Worm (Caenorhabditis elegans) whole organism, early embryonic: ENCODE results near the gene ZK563.2.
A peak's percentile ranks its signal among the peaks of the same experiment; 100 is the strongest.

ENCODE experiments used
- B0310.2 ChIP-seq: sonication (generic microtip); optimal IDR thresholded peaks from 2 replicates; lab custom pipeline; 2016; ENCODE audit warnings: mild to moderate bottlenecking, missing genetic modification characterization, missing compliant biosample characterization
- F13C5.2 ChIP-seq: sonication (generic microtip); optimal IDR thresholded peaks from 2 replicates; lab custom pipeline; 2017; ENCODE audit warnings: mild to moderate bottlenecking, missing genetic modification characterization, inconsistent platforms, missing compliant biosample characterization
- aly-1 ChIP-seq: sonication (generic microtip); optimal IDR thresholded peaks from 2 replicates; lab custom pipeline; 2016; ENCODE audit warnings: missing genetic modification characterization, missing compliant biosample characterization
- ama-1 ChIP-seq: fragments of 150-350 bp; optimal IDR thresholded peaks from 2 replicates; lab custom pipeline; 2014
- ceh-13 ChIP-seq: fragments of 200-800 bp; sonication (Bioruptor generic); optimal IDR thresholded peaks from 2 replicates; lab custom pipeline; 2018; ENCODE audit warnings: mild to moderate bottlenecking, missing genetic modification characterization, missing compliant biosample characterization
- ceh-36 ChIP-seq: sonication (generic microtip); optimal IDR thresholded peaks from 2 replicates; lab custom pipeline; 2016; ENCODE audit warnings: missing genetic modification characterization, inconsistent platforms, missing compliant biosample characterization
- ets-7 ChIP-seq: sonication (generic microtip); optimal IDR thresholded peaks from 2 replicates; lab custom pipeline; 2016; ENCODE audit warnings: missing genotype, missing genetic modification characterization, missing compliant biosample characterization
- flt-1 ChIP-seq: fragments of 200-800 bp; sonication (Bioruptor generic); IDR thresholded peaks from 2 replicates; pipeline ENCODE4 v1.3.6; 2022; ENCODE audit warnings: missing genetic modification characterization, missing compliant biosample characterization
- hmbx-1 ChIP-seq: sonication (generic microtip); optimal IDR thresholded peaks from 2 replicates; lab custom pipeline; 2016; ENCODE audit warnings: mild to moderate bottlenecking, missing genetic modification characterization, missing compliant biosample characterization
- hmg-4 ChIP-seq: fragments of 200-800 bp; sonication (Bioruptor generic); optimal IDR thresholded peaks from 2 replicates; lab custom pipeline; 2018; ENCODE audit warnings: mild to moderate bottlenecking, missing genetic modification characterization, missing compliant biosample characterization
- hnd-1 ChIP-seq: sonication (generic microtip); optimal IDR thresholded peaks from 2 replicates; lab custom pipeline; 2016; ENCODE audit warnings: missing genetic modification characterization, missing compliant biosample characterization
- pes-1 ChIP-seq: fragments of 200-800 bp; sonication (Bioruptor generic); IDR thresholded peaks from 2 replicates; pipeline ENCODE4 v1.3.6; 2022; ENCODE audit warnings: missing genetic modification reagents, missing genetic modification characterization, missing compliant biosample characterization
- scrt-1 ChIP-seq: fragments of 200-800 bp; sonication (Bioruptor generic); IDR thresholded peaks from 2 replicates; pipeline ENCODE4 v1.3.6; 2022; ENCODE audit warnings: missing genetic modification characterization, missing compliant biosample characterization
- sea-1 ChIP-seq: fragments of 200-800 bp; sonication (Bioruptor generic); conservative IDR thresholded peaks from 2 replicates; pipeline ENCODE4 v1.3.6; 2022; ENCODE audit warnings: missing genetic modification characterization, missing compliant biosample characterization
- tbx-11 ChIP-seq: fragments of 200-800 bp; sonication (Bioruptor generic); IDR thresholded peaks from 2 replicates; pipeline ENCODE4 v1.3.6; 2022; ENCODE audit warnings: missing genetic modification characterization, missing compliant biosample characterization
- tbx-37 ChIP-seq: fragments of 200-800 bp; sonication (Bioruptor generic); conservative IDR thresholded peaks from 2 replicates; pipeline ENCODE4 v1.3.6; 2022; ENCODE audit warnings: missing genetic modification reagents, missing genetic modification characterization, missing compliant biosample characterization
- tra-4 ChIP-seq: sonication (generic microtip); optimal IDR thresholded peaks from 2 replicates; lab custom pipeline; 2017; ENCODE audit warnings: missing genetic modification characterization, missing compliant biosample characterization

The ZK563.2 gene

ce11 chrX:3351526-3351925 lies 17.2 kb upstream of the ZK563.2 start, which contains the start of gene ZK816.1:
TSS of gene ZK816.1 (plus strand) at chrX:3351712.
- no peak for TF ChIP-seq hmg-4 (GFP tag; lab: Kevin White, UChicago)
- no peak for TF ChIP-seq B0310.2 (tag; lab: Kevin White, UChicago)
- TF ChIP-seq hmbx-1 (tag; lab: Kevin White, UChicago), result no peak
- no peak for TF ChIP-seq ceh-13 (GFP tag; lab: Kevin White, UChicago)

- TF ChIP-seq ceh-13 (GFP tag; lab: Kevin White, UChicago) (no peak), ama-1 (lab: Kevin White, UChicago) (no peak), F13C5.2 (no peak), tra-4 (tag; lab: Kevin White, UChicago) (no peak), pes-1 (no peak), scrt-1 (GFP tag; lab: Robert Waterston, UW) (no peak), hnd-1 (tag; lab: Kevin White, UChicago) (no peak)
Measured at ce11 chrX:3362378-3362777, 6.4 kb upstream of the ZK563.2 start, which contains the start of gene dhs-26. TSS of gene dhs-26 (minus strand) at chrX:3362493.

ce11 chrX:3366782-3367181 lies 2.0 kb upstream of the ZK563.2 start:
- TF ChIP-seq tbx-11, result no peak
- TF ChIP-seq sea-1 (GFP tag; lab: Robert Waterston, UW), result no peak
- no peak for TF ChIP-seq tbx-37 (GFP tag; lab: Robert Waterston, UW)
- TF ChIP-seq aly-1, result no peak
- TF ChIP-seq hmbx-1 (tag; lab: Kevin White, UChicago), result no peak
- TF ChIP-seq tra-4 (tag; lab: Kevin White, UChicago), result no peak
- no peak for TF ChIP-seq hmg-4 (GFP tag; lab: Kevin White, UChicago)
- TF ChIP-seq B0310.2 (tag; lab: Kevin White, UChicago), result no peak
- TF ChIP-seq F13C5.2, result no peak
- no peak for TF ChIP-seq scrt-1 (GFP tag; lab: Robert Waterston, UW)
- TF ChIP-seq ceh-36 (tag; lab: Kevin White, UChicago), result no peak
- no peak for TF ChIP-seq hnd-1 (tag; lab: Kevin White, UChicago)

ce11 chrX:3369442-3369841 lies 683 bp downstream of the ZK563.2 start:
- TF ChIP-seq tbx-37 (GFP tag; lab: Robert Waterston, UW) (no peak), tra-4 (tag; lab: Kevin White, UChicago) (no peak), aly-1 (no peak), ceh-36 (tag; lab: Kevin White, UChicago) (no peak), ets-7 (tag; lab: Kevin White, UChicago) (no peak), hmg-4 (GFP tag; lab: Kevin White, UChicago) (no peak), F13C5.2 (no peak), B0310.2 (tag; lab: Kevin White, UChicago) (no peak), ama-1 (lab: Kevin White, UChicago) (no peak), hnd-1 (tag; lab: Kevin White, UChicago) (no peak), sea-1 (GFP tag; lab: Robert Waterston, UW) (no peak), scrt-1 (GFP tag; lab: Robert Waterston, UW) (no peak), flt-1 (no peak), ceh-13 (GFP tag; lab: Kevin White, UChicago) (no peak), tbx-11 (no peak), hmbx-1 (tag; lab: Kevin White, UChicago) (no peak), pes-1 (no peak)

ce11 chrX:3371264-3371663 lies 2.5 kb downstream of the ZK563.2 start:
- TF ChIP-seq ets-7 (tag; lab: Kevin White, UChicago) (peak; percentile 36), tra-4 (tag; lab: Kevin White, UChicago) (peak; percentile 71), tbx-11 (peak; percentile 84), ceh-36 (tag; lab: Kevin White, UChicago) (peak; percentile 77), sea-1 (GFP tag; lab: Robert Waterston, UW) (peak; percentile 92), B0310.2 (tag; lab: Kevin White, UChicago) (peak; percentile 81), hmbx-1 (tag; lab: Kevin White, UChicago) (peak; percentile 62), flt-1 (peak; percentile 94), hmg-4 (GFP tag; lab: Kevin White, UChicago) (peak; percentile 88), aly-1 (peak; percentile 88), scrt-1 (GFP tag; lab: Robert Waterston, UW) (peak; percentile 93), tbx-37 (GFP tag; lab: Robert Waterston, UW) (peak; percentile 90), ama-1 (lab: Kevin White, UChicago) (no peak), hnd-1 (tag; lab: Kevin White, UChicago) (peak; percentile 71), pes-1 (peak; percentile 95), F13C5.2 (peak; percentile 86), ceh-13 (GFP tag; lab: Kevin White, UChicago) (peak; percentile 81)

ce11 chrX:3374642-3375041 lies 5.9 kb downstream of the ZK563.2 start, which contains the start of gene clc-3:
TSS of gene clc-3 (minus strand) at chrX:3374742.
- TF ChIP-seq hmg-4 (GFP tag; lab: Kevin White, UChicago) (no peak), ets-7 (tag; lab: Kevin White, UChicago) (no peak), aly-1 (no peak), tbx-11 (no peak), tra-4 (tag; lab: Kevin White, UChicago) (no peak)

- TF ChIP-seq B0310.2 (tag; lab: Kevin White, UChicago) (no peak), hnd-1 (tag; lab: Kevin White, UChicago) (no peak), pes-1 (no peak), sea-1 (GFP tag; lab: Robert Waterston, UW) (no peak), tra-4 (tag; lab: Kevin White, UChicago) (no peak), ceh-36 (tag; lab: Kevin White, UChicago) (no peak), hmbx-1 (tag; lab: Kevin White, UChicago) (no peak), aly-1 (no peak), flt-1 (no peak), ets-7 (tag; lab: Kevin White, UChicago) (no peak), ama-1 (lab: Kevin White, UChicago) (no peak), F13C5.2 (no peak), tbx-11 (no peak), scrt-1 (GFP tag; lab: Robert Waterston, UW) (no peak), hmg-4 (GFP tag; lab: Kevin White, UChicago) (no peak), tbx-37 (GFP tag; lab: Robert Waterston, UW) (no peak), ceh-13 (GFP tag; lab: Kevin White, UChicago) (no peak)
Measured at ce11 chrX:3375320-3375719, 6.6 kb downstream of the ZK563.2 start.
